Fruit fly (Drosophila melanogaster): ENCODE measurements around the gene Nplp4.

DNA sequence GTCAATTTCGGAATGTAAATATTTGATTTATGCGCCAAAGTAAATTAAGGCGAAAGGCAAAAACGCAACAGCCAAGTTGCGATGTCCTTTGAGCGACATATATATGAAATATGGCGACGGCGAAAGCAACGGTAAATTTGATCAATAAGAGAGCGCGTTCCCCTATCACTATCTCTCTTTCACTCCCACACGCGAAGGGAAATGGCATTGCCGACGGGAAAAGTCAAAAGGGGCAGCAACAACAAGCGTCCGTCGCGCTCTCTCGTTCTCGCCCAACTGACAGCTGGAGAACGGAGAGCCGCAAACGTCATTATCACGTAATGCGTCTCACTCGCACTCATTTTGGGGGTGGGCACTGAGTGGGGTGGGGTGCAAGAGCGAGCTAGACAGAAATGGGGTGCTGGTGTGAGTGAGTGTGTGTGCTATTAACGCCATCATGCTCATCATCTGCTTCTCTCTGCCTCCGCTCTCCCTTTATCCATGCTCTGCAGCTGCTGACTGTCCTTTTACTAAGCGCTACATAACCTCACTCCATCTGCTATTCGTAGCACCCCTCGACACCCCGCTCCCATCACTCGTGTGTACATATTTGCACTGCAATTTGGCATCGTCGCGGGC, 37.8 kb upstream of the Nplp4 start, which contains the start of gene erm:
- TF ChIP-seq Pif1B (GFP tag; optimal IDR thresholded peaks at IDR 0.05) (no peak), gl (tag; optimal IDR thresholded peaks at IDR 0.05) (no peak), CG34367 (tag; optimal IDR thresholded peaks at IDR 0.05) (no peak), CG8301 (tag; optimal IDR thresholded peaks at IDR 0.05) (no peak)

Data from whole organism, pupa.